Fruit fly (Drosophila melanogaster) ovary, adult (tissue): ENCODE data around the gene CG32277.

Source experiments
- CG17801 ChIP-seq: fragments of 200-800 bp; optimal IDR thresholded peaks from 2 replicates; lab custom pipeline; 2019; ENCODE audit warnings: missing biosample characterization, mild to moderate bottlenecking, missing genetic modification characterization, moderate library complexity; ENCODE audit not compliant: partially characterized antibody

CG32277 gene

dm6 chr3L:3186364-3186763, 18.9 kb downstream of the CG32277 start, which contains the start of gene CG32284:
Gene CG32284 (plus strand): TSS chr3L:3186664.
- no peak for TF ChIP-seq CG17801

dm6 chr3L:3184104-3184503, 21.1 kb downstream of the CG32277 start, which contains the start of gene CG42494:
Gene CG42494 (plus strand): TSS chr3L:3184404.
- no peak for TF ChIP-seq CG17801

- TF ChIP-seq CG17801 = peak; percentile 92
Measured at dm6 chr3L:3179474-3179873, 25.8 kb downstream of the CG32277 start.

- TF ChIP-seq CG17801 = no peak
Measured at dm6 chr3L:3178530-3179096, 26.6 kb downstream of the CG32277 start, which contains the start of the genes MnM and Girdin. Gene MnM (minus strand): TSS chr3L:3178580. Gene Girdin (plus strand): TSS chr3L:3178930.

dm6 chr3L:3177872-3178271, 27.4 kb downstream of the CG32277 start:
- no peak for TF ChIP-seq CG17801

dm6 chr3L:3172445-3172844, 32.8 kb downstream of the CG32277 start, which contains the start of gene CG14963:
Gene CG14963 (minus strand): TSS chr3L:3172545.
- no peak for TF ChIP-seq CG17801

dm6 chr3L:3169107-3169506, 36.1 kb downstream of the CG32277 start, which contains the start of the genes CG32278 and CG32281:
Gene CG32278 (plus strand): TSS chr3L:3169286.
Gene CG32281 (plus strand): TSS chr3L:3169375.
- no peak for TF ChIP-seq CG17801

dm6 chr3L:3166200-3166695, 39.0 kb downstream of the CG32277 start, which contains the start of gene Asciz:
Gene Asciz (minus strand): TSS chr3L:3166250.
- no peak for TF ChIP-seq CG17801

dm6 chr3L:3165399-3165798, 39.9 kb downstream of the CG32277 start:
- TF ChIP-seq CG17801 = no peak

dm6 chr3L:3164951-3165350, 40.3 kb downstream of the CG32277 start, which contains the start of gene CG32280:
Gene CG32280 (plus strand): TSS chr3L:3165181.
- peak; percentile 30 for TF ChIP-seq CG17801

dm6 chr3L:3162584-3162983, 42.7 kb downstream of the CG32277 start:
- TF ChIP-seq CG17801 = no peak

dm6 chr3L:3161968-3162367, 43.3 kb downstream of the CG32277 start, which contains the start of gene rasp:
Gene rasp (plus strand): TSS chr3L:3162180.
- no peak for TF ChIP-seq CG17801

- TF ChIP-seq CG17801 = no peak
Measured at dm6 chr3L:3159309-3160194, 45.7 kb downstream of the CG32277 start, which contains the start of the genes ND-30 and CG15812. Gene ND-30 (minus strand): TSS chr3L:3159578. Gene CG15812 (plus strand): TSS chr3L:3159991.

- no peak for TF ChIP-seq CG17801
Measured at dm6 chr3L:3157651-3158050, 47.6 kb downstream of the CG32277 start.
